ENCODE assay signal across 6 worm cellular contexts in the genomic region with DNA sequence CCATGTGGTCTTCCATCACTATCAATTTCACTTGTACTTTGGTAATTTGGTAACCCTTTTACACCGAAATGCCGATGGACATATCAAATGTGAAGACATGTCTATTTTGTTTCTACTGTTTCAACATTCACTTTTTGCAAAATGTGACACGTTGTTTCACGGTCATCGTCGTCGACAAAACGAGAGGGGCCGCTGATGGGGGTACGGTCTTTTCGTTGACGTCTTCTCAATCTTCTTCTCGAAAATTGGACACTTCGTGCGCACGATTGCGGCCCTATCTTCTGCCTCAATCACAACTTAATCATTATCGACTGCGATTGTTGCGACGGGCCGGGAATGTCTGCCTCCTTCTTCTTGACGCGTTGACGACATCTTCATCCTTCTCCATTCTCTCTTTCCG.
A peak's percentile ranks its signal among the peaks of the same experiment; 100 is the strongest.
TF ChIP-seq lines count a peak whose summit lies in the region.

No protein-coding gene starts in this region.

TF ChIP-seq in whole organism, L1 larva, 84 proteins besides CTCF, POLR2A, EP300 and RAD21 (continues in another document):
- TF ChIP-seq ztf-11 (tag; optimal IDR thresholded peaks at IDR 0.05; lab: Kevin White, UChicago) (no peak), lin-13 (GFP tag; optimal IDR thresholded peaks at IDR 0.05; lab: Kevin White, UChicago) (no peak), efl-1 (optimal IDR thresholded peaks at IDR 0.05; lab: Kevin White, UChicago) (no peak), efl-1 (GFP tag; optimal IDR thresholded peaks at IDR 0.05 in 1 of 2; lab: Kevin White, UChicago) (peak in 1 of 2 experiments; percentile 59), nhr-85 (tag; lab: Kevin White, UChicago) (peak; percentile 88), nhr-20 (tag; optimal IDR thresholded peaks at IDR 0.05; lab: Kevin White, UChicago) (peak; percentile 67), nhr-19 (GFP tag; conservative IDR thresholded peaks at IDR 0.05; lab: Robert Waterston, UW) (0 out of 2 replicates have a peak, but pooled peaks have one; percentile 7), elt-3 (tag; optimal IDR thresholded peaks at IDR 0.05; lab: Kevin White, UChicago) (peak; percentile 68 to 98 (median 82)), irx-1 (tag; optimal IDR thresholded peaks at IDR 0.05; lab: Kevin White, UChicago) (no peak), lin-35 (GFP tag; optimal IDR thresholded peaks at IDR 0.05; lab: Kevin White, UChicago) (peak in 1 of 2 experiments; percentile 30), snu-23 (GFP tag; optimal IDR thresholded peaks at IDR 0.05; lab: Kevin White, UChicago) (peak; percentile 42), lin-14 (GFP tag; optimal IDR thresholded peaks at IDR 0.05; lab: Kevin White, UChicago) (peak; percentile 35), pag-3 (tag; optimal IDR thresholded peaks at IDR 0.05; lab: Kevin White, UChicago; ENCODE audit: borderline replicate concordance, insufficient read depth) (no peak), nhr-47 (tag; optimal IDR thresholded peaks at IDR 0.05; lab: Kevin White, UChicago) (no peak)

TF ChIP-seq in whole organism, L2 larva, 48 proteins besides CTCF, POLR2A, EP300 and RAD21 (continues in another document):
- peak; percentile 22 for TF ChIP-seq sma-9 (GFP tag; optimal IDR thresholded peaks at IDR 0.05; lab: Kevin White, UChicago)
- TF ChIP-seq sma-9 (tag; optimal IDR thresholded peaks at IDR 0.05; lab: Kevin White, UChicago), result no peak
- TF ChIP-seq lin-13 (GFP tag; optimal IDR thresholded peaks at IDR 0.05; lab: Kevin White, UChicago), result no peak
- TF ChIP-seq ZK546.5 (tag; optimal IDR thresholded peaks at IDR 0.05; lab: Kevin White, UChicago), result no peak
- peak; percentile 46 for TF ChIP-seq crh-2 (tag; optimal IDR thresholded peaks at IDR 0.05; lab: Kevin White, UChicago)
- TF ChIP-seq dmd-4 (tag; optimal IDR thresholded peaks at IDR 0.05; lab: Kevin White, UChicago), result no peak
- peak; percentile 79 for TF ChIP-seq blmp-1 (tag; optimal IDR thresholded peaks at IDR 0.05; lab: Kevin White, UChicago; ENCODE audit: insufficient read depth)
- TF ChIP-seq lin-39 (tag; optimal IDR thresholded peaks at IDR 0.05; lab: Kevin White, UChicago), result no peak
- no peak for TF ChIP-seq nhr-10 (tag; optimal IDR thresholded peaks at IDR 0.05; lab: Kevin White, UChicago)
- TF ChIP-seq nhr-25 (tag; optimal IDR thresholded peaks at IDR 0.05; lab: Kevin White, UChicago), result peak; percentile 20
- TF ChIP-seq nhr-129 (tag; optimal IDR thresholded peaks at IDR 0.05; lab: Kevin White, UChicago), result peak; percentile 16
- TF ChIP-seq sma-3 (GFP tag; optimal IDR thresholded peaks at IDR 0.05; lab: Kevin White, UChicago), result peak; percentile 32
- TF ChIP-seq nhr-21 (tag; optimal IDR thresholded peaks at IDR 0.05; lab: Kevin White, UChicago), result peak; percentile 63
- TF ChIP-seq ceh-16 (tag; optimal IDR thresholded peaks at IDR 0.05; lab: Kevin White, UChicago), result peak; percentile 51
- no peak for TF ChIP-seq ztf-11 (tag; optimal IDR thresholded peaks at IDR 0.05; lab: Kevin White, UChicago)

TF ChIP-seq in whole organism, L3 larva, 47 proteins besides CTCF, POLR2A, EP300 and RAD21 (continues in another document):
- TF ChIP-seq ceh-16 (tag; optimal IDR thresholded peaks at IDR 0.05; lab: Kevin White, UChicago), result no peak
- TF ChIP-seq mml-1 (tag; optimal IDR thresholded peaks at IDR 0.05; lab: Kevin White, UChicago), result no peak
- TF ChIP-seq pha-4 (tag; optimal IDR thresholded peaks at IDR 0.05; lab: Kevin White, UChicago), result no peak
- TF ChIP-seq nfya-1 (tag; optimal IDR thresholded peaks at IDR 0.05; lab: Kevin White, UChicago; ENCODE audit: insufficient read depth), result no peak
- no peak for TF ChIP-seq nhr-76 (tag; optimal IDR thresholded peaks at IDR 0.05; lab: Kevin White, UChicago)
- TF ChIP-seq ZK546.5 (tag; optimal IDR thresholded peaks at IDR 0.05; lab: Kevin White, UChicago), result no peak
- TF ChIP-seq zag-1 (tag; optimal IDR thresholded peaks at IDR 0.05; lab: Kevin White, UChicago), result no peak
- no peak for TF ChIP-seq nhr-67 (tag; optimal IDR thresholded peaks at IDR 0.05; lab: Kevin White, UChicago)
- TF ChIP-seq nhr-23 (tag; optimal IDR thresholded peaks at IDR 0.05; lab: Kevin White, UChicago), result peak; percentile 26
- no peak for TF ChIP-seq pqm-1 (tag; optimal IDR thresholded peaks at IDR 0.05; lab: Kevin White, UChicago)
- TF ChIP-seq egl-27 (tag; optimal IDR thresholded peaks at IDR 0.05; lab: Kevin White, UChicago), result no peak
- TF ChIP-seq elt-3 (tag; optimal IDR thresholded peaks at IDR 0.05; lab: Kevin White, UChicago), result peak in 2 of 3 experiments; percentile 12 to 59
- no peak for TF ChIP-seq eor-1 (tag; optimal IDR thresholded peaks at IDR 0.05; lab: Kevin White, UChicago)
- TF ChIP-seq nhr-237 (tag; optimal IDR thresholded peaks at IDR 0.05; lab: Kevin White, UChicago), result no peak
- no peak for TF ChIP-seq lin-39 (tag; optimal IDR thresholded peaks at IDR 0.05; lab: Kevin White, UChicago)
- no peak for TF ChIP-seq nhr-11 (tag; optimal IDR thresholded peaks at IDR 0.05; lab: Kevin White, UChicago)

TF ChIP-seq in whole organism, L4 larva, 104 proteins besides CTCF, POLR2A, EP300 and RAD21:
- TF ChIP-seq mxl-3 (GFP tag; optimal IDR thresholded peaks at IDR 0.05; lab: Kevin White, UChicago) (peak; percentile 50), zag-1 (tag; optimal IDR thresholded peaks at IDR 0.05; lab: Kevin White, UChicago) (no peak), ceh-62 (tag; optimal IDR thresholded peaks at IDR 0.05; lab: Kevin White, UChicago) (no peak), ztf-11 (tag; optimal IDR thresholded peaks at IDR 0.05; lab: Kevin White, UChicago) (no peak), php-3 (GFP tag; IDR thresholded peaks at IDR 0.05; lab: Robert Waterston, UW) (no peak), daf-16 (GFP tag; optimal IDR thresholded peaks at IDR 0.05; lab: Kevin White, UChicago) (no peak), daf-16 (tag; optimal IDR thresholded peaks at IDR 0.05; lab: Kevin White, UChicago) (no peak), F49E8.2 (tag; optimal IDR thresholded peaks at IDR 0.05; lab: Kevin White, UChicago; ENCODE audit: borderline replicate concordance) (no peak), fos-1 (tag; optimal IDR thresholded peaks at IDR 0.05; lab: Kevin White, UChicago) (no peak), nhr-28 (tag; optimal IDR thresholded peaks at IDR 0.05; lab: Kevin White, UChicago) (peak; percentile 4), aha-1 (tag; lab: Kevin White, UChicago) (no peak), hlh-11 (tag; optimal IDR thresholded peaks at IDR 0.05; lab: Kevin White, UChicago) (peak; percentile 23), unc-62 (GFP tag; optimal IDR thresholded peaks at IDR 0.05 in 1 of 2; lab: Kevin White, UChicago) (peak in 1 of 2 experiments; percentile 79), unc-62 (tag; optimal IDR thresholded peaks at IDR 0.05; lab: Kevin White, UChicago) (no peak)

TF ChIP-seq in whole organism, mixed stage, embryonic, 35 proteins besides CTCF, POLR2A, EP300 and RAD21:
- TF ChIP-seq pha-4 (tag; optimal IDR thresholded peaks at IDR 0.05; lab: Kevin White, UChicago), result no peak
- TF ChIP-seq unc-62 (GFP tag; optimal IDR thresholded peaks at IDR 0.05; lab: Kevin White, UChicago), result peak; percentile 58
- TF ChIP-seq mab-5 (tag; optimal IDR thresholded peaks at IDR 0.05; lab: Kevin White, UChicago), result no peak
- TF ChIP-seq nhr-12 (tag; optimal IDR thresholded peaks at IDR 0.05; lab: Kevin White, UChicago), result no peak

TF ChIP-seq in whole organism, young adult, 124 proteins besides CTCF, POLR2A, EP300 and RAD21:
- peak; percentile 32 for TF ChIP-seq ztf-26 (tag; optimal IDR thresholded peaks at IDR 0.05; lab: Kevin White, UChicago)
- TF ChIP-seq ceh-58 (GFP tag; IDR thresholded peaks at IDR 0.05; lab: Robert Waterston, UW), result no peak
